Worm (Caenorhabditis elegans) whole organism, early embryonic: ENCODE results near the gene ZK1010.5.

Source experiments
- F13C5.2 ChIP-seq: sonication (generic microtip); optimal IDR thresholded peaks from 2 replicates; lab custom pipeline; 2017; ENCODE audit warnings: mild to moderate bottlenecking, missing genetic modification characterization, inconsistent platforms, missing compliant biosample characterization
- ama-1 ChIP-seq: fragments of 150-350 bp; optimal IDR thresholded peaks from 2 replicates; lab custom pipeline; 2014
- ceh-36 ChIP-seq: sonication (generic microtip); optimal IDR thresholded peaks from 2 replicates; lab custom pipeline; 2016; ENCODE audit warnings: missing genetic modification characterization, inconsistent platforms, missing compliant biosample characterization
- ets-7 ChIP-seq: sonication (generic microtip); optimal IDR thresholded peaks from 2 replicates; lab custom pipeline; 2016; ENCODE audit warnings: missing genotype, missing genetic modification characterization, missing compliant biosample characterization
- hmbx-1 ChIP-seq: sonication (generic microtip); optimal IDR thresholded peaks from 2 replicates; lab custom pipeline; 2016; ENCODE audit warnings: mild to moderate bottlenecking, missing genetic modification characterization, missing compliant biosample characterization
- hnd-1 ChIP-seq: sonication (generic microtip); optimal IDR thresholded peaks from 2 replicates; lab custom pipeline; 2016; ENCODE audit warnings: missing genetic modification characterization, missing compliant biosample characterization

ce11 chrIII:13019547-13020098, 32.3 kb upstream of the ZK1010.5 start:
- TF ChIP-seq ama-1 (lab: Kevin White, UChicago) (no peak), hmbx-1 (tag; lab: Kevin White, UChicago) (no peak), ceh-36 (tag; lab: Kevin White, UChicago) (no peak), ets-7 (no peak), F13C5.2 (tag; lab: Kevin White, UChicago) (no peak), hnd-1 (tag; lab: Kevin White, UChicago) (no peak)
